Fruit fly (Drosophila melanogaster) whole organism, embryonic: ENCODE results near the gene Gr5a.
A peak's percentile ranks its signal among the peaks of the same experiment; 100 is the strongest.

Experiments
- Asciz ChIP-seq: fragments of 200-800 bp; sonication (Bioruptor generic); optimal IDR thresholded peaks from 2 replicates; lab custom pipeline; 2017; ENCODE audit warnings: missing biosample characterization, mild to moderate bottlenecking, missing genetic modification characterization, missing genetic modification reagents
- Atf3 ChIP-seq: fragments of 200-800 bp; sonication (Bioruptor generic); optimal IDR thresholded peaks from 3 replicates; lab custom pipeline; 2016; ENCODE audit warnings: missing biosample characterization, missing genetic modification characterization
- B-H1 ChIP-seq: fragments of 200-800 bp; sonication (Bioruptor generic); IDR thresholded peaks from 3 replicates; pipeline ENCODE4 v1.3.6; 2022; ENCODE audit warnings: missing biosample characterization, missing genetic modification characterization
- Blimp-1 ChIP-seq: fragments of 200-800 bp; sonication (Bioruptor generic); optimal IDR thresholded peaks from 3 replicates; lab custom pipeline; 2018; ENCODE audit warnings: missing biosample characterization, missing genetic modification characterization, mild to moderate bottlenecking, moderate library complexity, missing genetic modification reagents
- CG10431 ChIP-seq: fragments of 200-800 bp; sonication (Bioruptor generic); optimal IDR thresholded peaks from 3 replicates; lab custom pipeline; 2018; ENCODE audit warnings: missing biosample characterization, mild to moderate bottlenecking, missing genetic modification characterization
- CG11696 ChIP-seq: fragments of 200-800 bp; sonication (Bioruptor generic); IDR thresholded peaks from 2 replicates; pipeline ENCODE4 v1.3.6; 2022; ENCODE audit warnings: missing biosample characterization, missing genetic modification characterization
- CG12299 ChIP-seq: fragments of 200-800 bp; sonication (Bioruptor generic); optimal IDR thresholded peaks from 2 replicates; lab custom pipeline; 2018; ENCODE audit warnings: missing biosample characterization, mild to moderate bottlenecking, missing genetic modification characterization
- CG12391 ChIP-seq: fragments of 200-800 bp; sonication (Bioruptor generic); optimal IDR thresholded peaks from 3 replicates; lab custom pipeline; 2018; ENCODE audit warnings: missing biosample characterization, mild to moderate bottlenecking, missing genetic modification characterization, moderate library complexity
- CG13624 ChIP-seq: fragments of 200-800 bp; sonication (Bioruptor generic); optimal IDR thresholded peaks from 2 replicates; lab custom pipeline; 2016; ENCODE audit warnings: missing biosample characterization, missing genetic modification characterization
- CG13894 ChIP-seq: fragments of 200-800 bp; sonication (Bioruptor generic); optimal IDR thresholded peaks from 3 replicates; lab custom pipeline; 2018; ENCODE audit warnings: missing biosample characterization, mild to moderate bottlenecking, missing genetic modification characterization, moderate library complexity
- CG14050 ChIP-seq: fragments of 200-800 bp; sonication (Bioruptor generic); IDR thresholded peaks from 3 replicates; pipeline ENCODE4 v1.3.6; 2022; ENCODE audit warnings: missing biosample characterization, missing genetic modification characterization
- CG15479 ChIP-seq: fragments of 200-800 bp; sonication (Bioruptor generic); optimal IDR thresholded peaks from 3 replicates; lab custom pipeline; 2019; ENCODE audit warnings: missing biosample characterization, mild to moderate bottlenecking, missing genetic modification characterization, moderate library complexity
- CG16779 ChIP-seq: fragments of 200-800 bp; sonication (Bioruptor generic); IDR thresholded peaks from 2 replicates; pipeline ENCODE4 v1.3.6; 2022; ENCODE audit warnings: missing biosample characterization, missing genetic modification characterization
- CG16813 ChIP-seq: fragments of 200-800 bp; sonication (Bioruptor generic); IDR thresholded peaks from 3 replicates; pipeline ENCODE4 v1.3.6; 2022; ENCODE audit warnings: missing biosample characterization, missing genetic modification characterization; ENCODE audit not compliant: partially characterized antibody
- CG18011 ChIP-seq: fragments of 200-800 bp; sonication (Bioruptor generic); optimal IDR thresholded peaks from 2 replicates; lab custom pipeline; 2017; ENCODE audit warnings: missing biosample characterization, missing genetic modification characterization, mild to moderate bottlenecking, moderate library complexity, missing genotype
- CG18764 ChIP-seq: fragments of 200-800 bp; sonication (Bioruptor generic); optimal IDR thresholded peaks from 3 replicates; lab custom pipeline; 2016; ENCODE audit warnings: missing biosample characterization, missing genetic modification characterization
- CG2712 ChIP-seq: fragments of 200-800 bp; optimal IDR thresholded peaks from 3 replicates; lab custom pipeline; 2019; ENCODE audit warnings: missing biosample characterization, mild to moderate bottlenecking, missing genetic modification characterization, moderate library complexity
- CG31441 ChIP-seq: fragments of 200-800 bp; sonication (Bioruptor generic); IDR thresholded peaks from 2 replicates; pipeline ENCODE4 v1.3.6; 2022; ENCODE audit warnings: missing biosample characterization, missing genetic modification characterization
- CG3281 ChIP-seq: fragments of 200-800 bp; sonication (Bioruptor generic); optimal IDR thresholded peaks from 3 replicates; lab custom pipeline; 2017; ENCODE audit warnings: missing biosample characterization, mild to moderate bottlenecking, missing genetic modification characterization
- CG4328 ChIP-seq: fragments of 200-800 bp; sonication (Bioruptor generic); optimal IDR thresholded peaks from 3 replicates; lab custom pipeline; 2017; ENCODE audit warnings: missing biosample characterization, missing genetic modification reagents, missing genetic modification characterization
- CG4404 ChIP-seq: fragments of 200-800 bp; sonication (Bioruptor generic); IDR thresholded peaks from 2 replicates; pipeline ENCODE4 v1.3.6; 2022; ENCODE audit warnings: missing biosample characterization, missing genetic modification characterization
- CG4730 ChIP-seq: fragments of 200-800 bp; sonication (Bioruptor generic); IDR thresholded peaks from 2 replicates; pipeline ENCODE4 v1.3.6; 2022; ENCODE audit warnings: missing biosample characterization, missing genetic modification characterization
- CG6683 ChIP-seq: fragments of 200-800 bp; sonication (Bioruptor generic); optimal IDR thresholded peaks from 2 replicates; lab custom pipeline; 2017; ENCODE audit warnings: missing biosample characterization, mild to moderate bottlenecking, missing genetic modification characterization, missing genetic modification reagents
- CG7786 ChIP-seq: fragments of 200-800 bp; sonication (Bioruptor generic); optimal IDR thresholded peaks from 2 replicates; lab custom pipeline; 2016; ENCODE audit warnings: missing biosample characterization, missing genetic modification characterization
- CG8281 ChIP-seq: fragments of 200-800 bp; sonication (Bioruptor generic); optimal IDR thresholded peaks from 2 replicates; lab custom pipeline; 2018; ENCODE audit warnings: missing biosample characterization, mild to moderate bottlenecking, missing genetic modification characterization, moderate library complexity
- CG9797 ChIP-seq: fragments of 200-800 bp; sonication (Bioruptor generic); optimal IDR thresholded peaks from 3 replicates; lab custom pipeline; 2018; ENCODE audit warnings: missing biosample characterization, mild to moderate bottlenecking, missing genetic modification characterization
- Chrac-16 ChIP-seq: fragments of 200-800 bp; sonication (Bioruptor generic); optimal IDR thresholded peaks from 3 replicates; lab custom pipeline; 2016; ENCODE audit warnings: missing biosample characterization, missing genetic modification characterization
- CoRest ChIP-seq: fragments of 200-800 bp; sonication (Bioruptor generic); optimal IDR thresholded peaks from 3 replicates; lab custom pipeline; 2018; ENCODE audit warnings: missing biosample characterization, mild to moderate bottlenecking, missing genetic modification characterization, moderate library complexity
- Dip2 ChIP-seq: fragments of 200-800 bp; sonication (Bioruptor generic); IDR thresholded peaks from 2 replicates; pipeline ENCODE4 v1.3.6; 2022; ENCODE audit warnings: missing biosample characterization, missing genetic modification characterization
- Dref ChIP-seq: fragments of 200-800 bp; sonication (Bioruptor generic); IDR thresholded peaks from 2 replicates; pipeline ENCODE4 v1.3.6; 2022; ENCODE audit warnings: missing biosample characterization, missing genetic modification characterization
- Elba2 ChIP-seq: fragments of 200-800 bp; sonication (Bioruptor generic); optimal IDR thresholded peaks from 3 replicates; lab custom pipeline; 2016; ENCODE audit warnings: missing biosample characterization, missing genetic modification characterization
- HHEX ChIP-seq: fragments of 200-800 bp; sonication (Bioruptor generic); optimal IDR thresholded peaks from 3 replicates; lab custom pipeline; 2017; ENCODE audit warnings: missing biosample characterization, mild to moderate bottlenecking, missing genetic modification characterization, missing genetic modification reagents
- Hmx ChIP-seq: fragments of 200-800 bp; sonication (Bioruptor generic); optimal IDR thresholded peaks from 2 replicates; lab custom pipeline; 2016; ENCODE audit warnings: missing biosample characterization, missing genetic modification characterization
- MBD-R2 ChIP-seq: fragments of 200-800 bp; sonication (Bioruptor generic); IDR thresholded peaks from 2 replicates; pipeline ENCODE4 v1.3.6; 2022; ENCODE audit warnings: missing biosample characterization, missing genetic modification characterization
- Opbp ChIP-seq: fragments of 200-800 bp; sonication (Bioruptor generic); IDR thresholded peaks from 3 replicates; pipeline ENCODE4 v1.3.6; 2022; ENCODE audit warnings: missing biosample characterization, missing genetic modification characterization; ENCODE audit not compliant: partially characterized antibody
- Rfx ChIP-seq: fragments of 200-800 bp; sonication (Bioruptor generic); IDR thresholded peaks from 2 replicates; pipeline ENCODE4 v1.3.6; 2022; ENCODE audit warnings: missing biosample characterization, missing genetic modification characterization
- Side ChIP-seq: fragments of 200-800 bp; sonication (Bioruptor generic); optimal IDR thresholded peaks from 2 replicates; lab custom pipeline; 2016; ENCODE audit warnings: missing biosample characterization, missing genetic modification characterization
- Xbp1 ChIP-seq: fragments of 200-800 bp; sonication (Bioruptor generic); optimal IDR thresholded peaks from 3 replicates; lab custom pipeline; 2016; ENCODE audit warnings: missing biosample characterization, mild to moderate bottlenecking, missing genetic modification characterization
- ara ChIP-seq: fragments of 200-800 bp; sonication (Bioruptor generic); IDR thresholded peaks from 2 replicates; pipeline ENCODE4 v1.3.6; 2022; ENCODE audit warnings: missing biosample characterization, missing genetic modification characterization
- cad ChIP-seq: fragments of >200 bp; optimal IDR thresholded peaks from 2 replicates; lab custom pipeline; 2017; ENCODE audit warnings: missing biosample characterization, missing genetic modification characterization
- corto ChIP-seq: fragments of 200-800 bp; sonication (Bioruptor generic); optimal IDR thresholded peaks from 2 replicates; lab custom pipeline; 2016; ENCODE audit warnings: missing biosample characterization, mild to moderate bottlenecking, missing genetic modification characterization, moderate library complexity
- croc ChIP-seq: fragments of 200-800 bp; sonication (Bioruptor generic); conservative IDR thresholded peaks from 3 replicates; pipeline ENCODE4 v1.3.6; 2022; ENCODE audit warnings: missing biosample characterization, missing genetic modification characterization
- dimm ChIP-seq: fragments of 200-800 bp; sonication (Bioruptor generic); IDR thresholded peaks from 2 replicates; pipeline ENCODE4 v1.3.6; 2022; ENCODE audit warnings: missing biosample characterization, missing genetic modification characterization
- esg ChIP-seq: fragments of 200-800 bp; sonication (Bioruptor generic); conservative IDR thresholded peaks from 2 replicates; pipeline ENCODE4 v1.3.6; 2022; ENCODE audit warnings: missing biosample characterization, missing genetic modification characterization
- fd102C ChIP-seq: fragments of 200-800 bp; sonication (Bioruptor generic); optimal IDR thresholded peaks from 2 replicates; lab custom pipeline; 2018; ENCODE audit warnings: missing biosample characterization, mild to moderate bottlenecking, missing genetic modification characterization, moderate library complexity
- phol ChIP-seq: fragments of 200-800 bp; sonication (Bioruptor generic); optimal IDR thresholded peaks from 3 replicates; lab custom pipeline; 2018; ENCODE audit warnings: missing biosample characterization, mild to moderate bottlenecking, missing genetic modification characterization, moderate library complexity
- pzg ChIP-seq: fragments of 200-800 bp; sonication (Bioruptor generic); optimal IDR thresholded peaks from 3 replicates; lab custom pipeline; 2018; ENCODE audit warnings: missing biosample characterization, mild to moderate bottlenecking, missing genetic modification characterization, moderate library complexity
- tgo ChIP-seq: fragments of 200-800 bp; sonication (Bioruptor generic); IDR thresholded peaks from 3 replicates; pipeline ENCODE4 v1.3.6; 2022; ENCODE audit warnings: missing biosample characterization, missing genetic modification characterization
- tll ChIP-seq, 2 experiments: fragments of 200-800 bp in 1 of 2; fragments of >200 bp in 1 of 2; sonication (Bioruptor generic) in 1 of 2; optimal IDR thresholded peaks; 2 replicates each; lab custom pipeline; 2017 to 2019; ENCODE audit warnings: missing biosample characterization in 2 of 2, missing genetic modification characterization in 2 of 2, mild to moderate bottlenecking in 1 of 2, moderate library complexity in 1 of 2
- ttk ChIP-seq: fragments of 200-800 bp; sonication (Bioruptor generic); IDR thresholded peaks from 2 replicates; pipeline ENCODE4 v2.1.2; 2022; ENCODE audit warnings: missing biosample characterization, missing genetic modification characterization
- twi ChIP-seq: fragments of 200-800 bp; optimal IDR thresholded peaks from 2 replicates; lab custom pipeline; 2019; ENCODE audit warnings: missing biosample characterization, mild to moderate bottlenecking, missing genetic modification characterization, moderate library complexity
- vnd ChIP-seq: fragments of 200-800 bp; sonication (Bioruptor generic); IDR thresholded peaks from 3 replicates; pipeline ENCODE4 v1.3.6; 2022; ENCODE audit warnings: missing biosample characterization, missing genetic modification characterization; ENCODE audit not compliant: partially characterized antibody

The Gr5a gene

dm6 chrX:5646228-5646627 is 34.2 kb upstream of the Gr5a start (continued):
- no peak for TF ChIP-seq CG11696 (GFP tag; lab: Robert Waterston, UW)
- no peak for TF ChIP-seq Opbp (GFP tag; lab: Robert Waterston, UW)
- TF ChIP-seq CG8281 (tag; lab: Kevin White, UChicago), result no peak
- no peak for TF ChIP-seq Asciz (GFP tag; lab: Kevin White, UChicago)
- TF ChIP-seq B-H1 (GFP tag; lab: Robert Waterston, UW), result no peak
- peak; percentile 41 for TF ChIP-seq CG2712 (tag; lab: Kevin White, UChicago)
- TF ChIP-seq dimm (GFP tag; lab: Robert Waterston, UW), result no peak
- no peak for TF ChIP-seq Hmx (GFP tag; lab: Kevin White, UChicago)
- no peak for TF ChIP-seq croc (GFP tag; lab: Robert Waterston, UW)
- peak; percentile 23 for TF ChIP-seq Xbp1 (GFP tag; lab: Kevin White, UChicago)
- TF ChIP-seq MBD-R2 (GFP tag; lab: Robert Waterston, UW), result no peak
- TF ChIP-seq CG4404 (GFP tag; lab: Robert Waterston, UW), result no peak
- TF ChIP-seq CG13894 (tag; lab: Kevin White, UChicago), result no peak
- no peak for TF ChIP-seq Elba2 (GFP tag; lab: Kevin White, UChicago)
- no peak for TF ChIP-seq CG31441
- no peak for TF ChIP-seq corto
- no peak for TF ChIP-seq ttk (GFP tag; lab: Robert Waterston, UW)
- TF ChIP-seq tgo, result no peak
- no peak for TF ChIP-seq pzg
- TF ChIP-seq vnd (GFP tag; lab: Robert Waterston, UW), result no peak
- TF ChIP-seq CG13624 (GFP tag; lab: Kevin White, UChicago), result no peak
- TF ChIP-seq CG7786, result no peak
- no peak for TF ChIP-seq ara (GFP tag; lab: Robert Waterston, UW)
- TF ChIP-seq CG10431 (GFP tag; lab: Kevin White, UChicago), result no peak
- no peak for TF ChIP-seq tll (GFP tag; optimal IDR thresholded peaks at IDR 0.05; lab: Kevin White, UChicago)
- no peak for TF ChIP-seq CG18011 (GFP tag; lab: Kevin White, UChicago)
- no peak for TF ChIP-seq cad (GFP tag; lab: Kevin White, UChicago)
- no peak for TF ChIP-seq fd102C
- no peak for TF ChIP-seq twi (tag; lab: Kevin White, UChicago)
- TF ChIP-seq CG15479 (GFP tag; lab: Kevin White, UChicago), result no peak
- TF ChIP-seq Chrac-16 (GFP tag; lab: Kevin White, UChicago), result no peak
- peak; percentile 17 for TF ChIP-seq CoRest (tag; lab: Kevin White, UChicago)
- peak; percentile 51 for TF ChIP-seq phol (tag; lab: Kevin White, UChicago)
- no peak for TF ChIP-seq CG6683
- no peak for TF ChIP-seq CG3281 (GFP tag; lab: Kevin White, UChicago)
- no peak for TF ChIP-seq CG4730 (GFP tag; lab: Robert Waterston, UW)
- TF ChIP-seq Blimp-1 (GFP tag; lab: Kevin White, UChicago), result peak; percentile 44
- peak; percentile 38 for TF ChIP-seq CG12391 (tag; lab: Kevin White, UChicago)
- no peak for TF ChIP-seq CG4328
- TF ChIP-seq Side, result no peak
- no peak for TF ChIP-seq CG12299
- no peak for TF ChIP-seq CG18764 (GFP tag; lab: Kevin White, UChicago)
- no peak for TF ChIP-seq Dref (GFP tag; lab: Robert Waterston, UW)
- TF ChIP-seq Dip2 (GFP tag; lab: Robert Waterston, UW), result no peak
- no peak for TF ChIP-seq CG16813 (GFP tag; lab: Robert Waterston, UW)
- TF ChIP-seq Rfx, result no peak
- TF ChIP-seq Atf3, result no peak
- TF ChIP-seq esg, result no peak
- no peak for TF ChIP-seq CG9797
- no peak for TF ChIP-seq HHEX (GFP tag; lab: Kevin White, UChicago)
- TF ChIP-seq CG16779, result no peak
- TF ChIP-seq CG14050 (GFP tag; lab: Robert Waterston, UW), result no peak
